Fruit fly (Drosophila melanogaster) whole organism, wandering third instar larva: ENCODE data around the gene Pif1B.

Experiments used
- Abd-B ChIP-seq: fragments of >200 bp; optimal IDR thresholded peaks from 2 replicates; lab custom pipeline; 2017; ENCODE audit warnings: missing biosample characterization, missing genetic modification characterization
- CG32264 ChIP-seq: fragments of 200-800 bp; sonication (Bioruptor generic); optimal IDR thresholded peaks from 2 replicates; lab custom pipeline; 2016; ENCODE audit warnings: missing biosample characterization, missing genetic modification characterization
- CG9705 ChIP-seq: fragments of 200-800 bp; sonication (Bioruptor generic); optimal IDR thresholded peaks from 2 replicates; lab custom pipeline; 2018; ENCODE audit warnings: missing biosample characterization, mild to moderate bottlenecking, missing genetic modification characterization
- CrebA ChIP-seq: fragments of 200-800 bp; sonication (Bioruptor generic); optimal IDR thresholded peaks from 2 replicates; lab custom pipeline; 2016; ENCODE audit warnings: missing biosample characterization, mild to moderate bottlenecking, missing genetic modification characterization, borderline replicate concordance
- Dfd ChIP-seq: fragments of >200 bp; optimal IDR thresholded peaks from 2 replicates; lab custom pipeline; 2017; ENCODE audit warnings: missing biosample characterization, missing genetic modification characterization
- Dif ChIP-seq: fragments of 200-275, 200-300 bp; sonication (Bioruptor generic); optimal IDR thresholded peaks from 2 replicates; lab custom pipeline; 2018; ENCODE audit warnings: missing biosample characterization, missing genetic modification characterization; ENCODE audit not compliant: partially characterized antibody
- GATAd ChIP-seq: sonication (Bioruptor generic); optimal IDR thresholded peaks from 2 replicates; lab custom pipeline; 2016; ENCODE audit warnings: missing biosample characterization, missing genetic modification characterization
- HLH106 ChIP-seq: fragments of 200-800 bp; optimal IDR thresholded peaks from 3 replicates; lab custom pipeline; 2019; ENCODE audit warnings: missing biosample characterization, mild to moderate bottlenecking, missing genetic modification characterization, moderate library complexity
- Hnf4 ChIP-seq: fragments of 200-800 bp; sonication (Bioruptor generic); optimal IDR thresholded peaks from 2 replicates; lab custom pipeline; 2016; ENCODE audit warnings: missing biosample characterization, mild to moderate bottlenecking, missing genetic modification characterization
- Hr78 ChIP-seq: fragments of >200 bp; optimal IDR thresholded peaks from 2 replicates; lab custom pipeline; 2017; ENCODE audit warnings: missing biosample characterization, missing genetic modification characterization
- Hr83 ChIP-seq: fragments of 200-300 bp; sonication (Bioruptor generic); optimal IDR thresholded peaks from 2 replicates; lab custom pipeline; 2016; ENCODE audit warnings: missing biosample characterization, mild to moderate bottlenecking, missing genetic modification characterization, moderate library complexity; ENCODE audit not compliant: poor library complexity, severe bottlenecking
- Jra ChIP-seq: sonication (Bioruptor generic); optimal IDR thresholded peaks from 2 replicates; lab custom pipeline; 2016; ENCODE audit warnings: missing biosample characterization, missing genetic modification characterization
- Mio ChIP-seq: sonication (Bioruptor generic); optimal IDR thresholded peaks from 2 replicates; lab custom pipeline; 2016; ENCODE audit warnings: missing biosample characterization, missing genetic modification characterization
- Myc ChIP-seq: fragments of >200 bp; optimal IDR thresholded peaks from 2 replicates; lab custom pipeline; 2017
- Rel ChIP-seq, 2 experiments: fragments of 200-800 bp; sonication (Bioruptor generic) in 1 of 2; optimal IDR thresholded peaks; 2 replicates in 1 of 2; 3 replicates in 1 of 2; lab custom pipeline; 2016 to 2019; ENCODE audit warnings: mild to moderate bottlenecking in 2 of 2, missing biosample characterization in 2 of 2, missing genetic modification characterization in 2 of 2, moderate library complexity in 1 of 2
- Sp1 ChIP-seq: fragments of 200-800 bp; sonication (Bioruptor generic); optimal IDR thresholded peaks from 3 replicates; lab custom pipeline; 2019; ENCODE audit warnings: missing biosample characterization, mild to moderate bottlenecking, missing genetic modification characterization, moderate library complexity
- Vsx2 ChIP-seq: fragments of 200-300, 225-300 bp; sonication (Bioruptor generic); optimal IDR thresholded peaks from 2 replicates; lab custom pipeline; 2018; ENCODE audit warnings: missing biosample characterization, missing genetic modification characterization; ENCODE audit not compliant: partially characterized antibody
- br ChIP-seq: fragments of 200-800 bp; sonication (Bioruptor generic); optimal IDR thresholded peaks from 2 replicates; lab custom pipeline; 2016; ENCODE audit warnings: missing biosample characterization, missing genetic modification characterization
- brk ChIP-seq: fragments of 200-800 bp; sonication (Bioruptor generic); optimal IDR thresholded peaks from 2 replicates; lab custom pipeline; 2016; ENCODE audit warnings: missing biosample characterization, mild to moderate bottlenecking, missing genetic modification characterization
- dl ChIP-seq, 2 experiments: fragments of 175-275, 200-275 bp in 1 of 2; fragments of 200-275 bp in 1 of 2; sonication (Bioruptor generic); optimal IDR thresholded peaks; lab custom pipeline; 2018; ENCODE audit warnings: mild to moderate bottlenecking in 2 of 2, missing biosample characterization in 2 of 2, missing genetic modification characterization in 2 of 2, moderate library complexity in 2 of 2; ENCODE audit not compliant: partially characterized antibody in 2 of 2, insufficient read depth in 1 of 2
- dmrt93B ChIP-seq: fragments of 200-800 bp; sonication (Bioruptor generic); optimal IDR thresholded peaks from 2 replicates; lab custom pipeline; 2018; ENCODE audit warnings: missing biosample characterization, mild to moderate bottlenecking, missing genetic modification characterization
- dsf ChIP-seq: sonication (Bioruptor generic); optimal IDR thresholded peaks from 2 replicates; lab custom pipeline; 2016; ENCODE audit warnings: missing biosample characterization, missing genetic modification characterization, borderline replicate concordance
- ey ChIP-seq: fragments of 200-800 bp; sonication (Bioruptor generic); optimal IDR thresholded peaks from 2 replicates; lab custom pipeline; 2016; ENCODE audit warnings: missing biosample characterization, missing genetic modification characterization
- foxo ChIP-seq, 2 experiments: fragments of 200-800 bp; sonication (Bioruptor generic); optimal IDR thresholded peaks; 2 replicates in 1 of 2; 3 replicates in 1 of 2; lab custom pipeline; 2016 to 2017; ENCODE audit warnings: missing biosample characterization in 2 of 2, missing genetic modification characterization in 2 of 2
- h ChIP-seq: fragments of 200-800 bp; sonication (Bioruptor generic); optimal IDR thresholded peaks from 3 replicates; lab custom pipeline; 2016; ENCODE audit warnings: missing biosample characterization, mild to moderate bottlenecking, missing genetic modification characterization
- jim ChIP-seq: fragments of 175-275, 200-325 bp; sonication (Bioruptor generic); optimal IDR thresholded peaks from 2 replicates; lab custom pipeline; 2016; ENCODE audit warnings: missing biosample characterization, mild to moderate bottlenecking, missing genetic modification characterization
- pan ChIP-seq: fragments of >200 bp; optimal IDR thresholded peaks from 2 replicates; lab custom pipeline; 2017
- psq ChIP-seq: fragments of 200-800 bp; sonication (Bioruptor generic); optimal IDR thresholded peaks from 3 replicates; lab custom pipeline; 2017; ENCODE audit warnings: missing biosample characterization, mild to moderate bottlenecking, missing genetic modification characterization, moderate library complexity
- rgr ChIP-seq: fragments of 200-800 bp; sonication (Bioruptor generic); optimal IDR thresholded peaks from 3 replicates; lab custom pipeline; 2016; ENCODE audit warnings: missing biosample characterization, mild to moderate bottlenecking, missing genetic modification characterization
- sv ChIP-seq: fragments of 200-800 bp; sonication (Bioruptor generic); optimal IDR thresholded peaks from 3 replicates; lab custom pipeline; 2016; ENCODE audit warnings: missing biosample characterization, missing genetic modification characterization
- tai ChIP-seq: sonication (Bioruptor generic); optimal IDR thresholded peaks from 2 replicates; lab custom pipeline; 2016; ENCODE audit warnings: missing biosample characterization, missing genetic modification characterization
- woc ChIP-seq: sonication (Bioruptor generic); optimal IDR thresholded peaks from 2 replicates; lab custom pipeline; 2016; ENCODE audit warnings: missing biosample characterization, mild to moderate bottlenecking, missing genetic modification characterization

Pif1B gene

dm6 chr3R:8806638-8807037 is 5.7 kb upstream of the Pif1B start:
- no peak for TF ChIP-seq GATAd (GFP tag; lab: Kevin White, UChicago)
- TF ChIP-seq woc (GFP tag; lab: Kevin White, UChicago), result no peak
- no peak for TF ChIP-seq pan (lab: Kevin White, UChicago)
- no peak for TF ChIP-seq CG9705 (GFP tag; lab: Kevin White, UChicago)
- TF ChIP-seq Dfd (GFP tag; lab: Kevin White, UChicago), result no peak
- TF ChIP-seq ey (GFP tag; lab: Kevin White, UChicago), result no peak
- no peak for TF ChIP-seq h (GFP tag; lab: Kevin White, UChicago)
- TF ChIP-seq, all 38 proteins: peak for 0

dm6 chr3R:8806104-8806503 is 5.1 kb upstream of the Pif1B start, which contains the start of gene hng2:
TSS of gene hng2 (plus strand) at chr3R:8806322.
- TF ChIP-seq Hr78 (GFP tag; lab: Kevin White, UChicago) (no peak), Myc (peak; percentile 9)

dm6 chr3R:8805388-8805852 is 4.4 kb upstream of the Pif1B start, which contains the start of gene CG9839:
TSS of gene CG9839 (minus strand) at chr3R:8805802.
- TF ChIP-seq Dif, result no peak
- no peak for TF ChIP-seq dl (GFP tag; optimal IDR thresholded peaks at IDR 0.05; lab: Kevin White, UChicago; ENCODE audit: insufficient read depth in 1 of 2, partially characterized antibody in 2 of 2)
- TF ChIP-seq Abd-B (GFP tag; lab: Kevin White, UChicago), result no peak
- no peak for TF ChIP-seq brk (GFP tag; lab: Kevin White, UChicago)
- TF ChIP-seq ey (GFP tag; lab: Kevin White, UChicago), result no peak
- TF ChIP-seq rgr, result no peak
- TF ChIP-seq CG9705 (GFP tag; lab: Kevin White, UChicago), result no peak
- no peak for TF ChIP-seq br
- TF ChIP-seq foxo (GFP tag; optimal IDR thresholded peaks at IDR 0.05; lab: Kevin White, UChicago), result no peak
- no peak for TF ChIP-seq Jra
- no peak for TF ChIP-seq GATAd (GFP tag; lab: Kevin White, UChicago)
- TF ChIP-seq dsf (GFP tag; lab: Kevin White, UChicago), result no peak
- TF ChIP-seq jim (GFP tag; lab: Kevin White, UChicago), result no peak

- TF ChIP-seq dmrt93B (GFP tag; lab: Kevin White, UChicago), result no peak
- TF ChIP-seq brk (GFP tag; lab: Kevin White, UChicago), result no peak
- no peak for TF ChIP-seq tai (GFP tag; lab: Kevin White, UChicago)
- TF ChIP-seq dsf (GFP tag; lab: Kevin White, UChicago), result no peak
Observed at dm6 chr3R:8799866-8800265, 1.1 kb downstream of the Pif1B start.

dm6 chr3R:8798332-8798731 is 2.6 kb downstream of the Pif1B start:
- TF ChIP-seq woc (GFP tag; lab: Kevin White, UChicago), result no peak
- no peak for TF ChIP-seq psq (GFP tag; lab: Kevin White, UChicago)
- TF ChIP-seq Rel (GFP tag; optimal IDR thresholded peaks at IDR 0.05; lab: Kevin White, UChicago), result no peak
- no peak for TF ChIP-seq Rel (tag; optimal IDR thresholded peaks at IDR 0.05; lab: Kevin White, UChicago)
- no peak for TF ChIP-seq Hnf4
- TF ChIP-seq Abd-B (GFP tag; lab: Kevin White, UChicago), result no peak
- TF ChIP-seq, all 38 proteins: peak for 0

dm6 chr3R:8794384-8794783 is 6.6 kb downstream of the Pif1B start, which contains the start of gene Ir85a:
TSS of gene Ir85a (plus strand) at chr3R:8794684.
- TF ChIP-seq sv (GFP tag; lab: Kevin White, UChicago), result no peak
- no peak for TF ChIP-seq Myc
- no peak for TF ChIP-seq foxo (GFP tag; optimal IDR thresholded peaks at IDR 0.05; lab: Kevin White, UChicago)
- no peak for TF ChIP-seq CG32264
- no peak for TF ChIP-seq Mio (GFP tag; lab: Kevin White, UChicago)
- no peak for TF ChIP-seq Vsx2 (GFP tag; lab: Kevin White, UChicago)
- no peak for TF ChIP-seq h (GFP tag; lab: Kevin White, UChicago)
- TF ChIP-seq Hr83 (GFP tag; lab: Kevin White, UChicago), result no peak
- TF ChIP-seq CG9705 (GFP tag; lab: Kevin White, UChicago), result no peak
- TF ChIP-seq CrebA (GFP tag; lab: Kevin White, UChicago), result no peak
- no peak for TF ChIP-seq Jra
- no peak for TF ChIP-seq rgr
- TF ChIP-seq HLH106 (tag; lab: Kevin White, UChicago), result no peak
- no peak for TF ChIP-seq Sp1
